Worm (Caenorhabditis elegans): Measurements from ENCODE around the gene cld-1.

DNA sequence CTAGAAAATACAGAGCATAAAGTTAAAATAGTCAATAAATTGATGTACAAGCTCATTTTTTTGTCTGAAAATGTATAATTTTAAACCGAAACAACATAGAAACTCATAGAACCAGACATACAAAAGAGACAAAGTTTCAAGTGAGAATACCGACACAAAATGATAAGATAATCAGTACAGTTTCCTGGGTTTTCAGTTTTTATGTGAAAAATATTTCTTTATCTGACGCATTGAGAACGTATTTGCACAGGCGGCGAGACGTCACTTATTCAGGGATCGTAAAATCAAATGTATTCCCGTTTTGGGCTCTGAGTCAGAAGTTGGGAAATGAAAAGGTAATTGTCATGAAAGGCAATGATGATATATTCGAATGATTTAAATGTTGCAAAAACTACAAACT lies 45.6 kb downstream of the cld-1 start, which contains the start of gene K08D8.6:
- TF ChIP-seq egrh-3 (GFP tag; IDR thresholded peaks at IDR 0.05) = no peak
- TF ChIP-seq mes-4 (tag; optimal IDR thresholded peaks at IDR 0.05) = no peak
- TF ChIP-seq ztf-3 (GFP tag; optimal IDR thresholded peaks at IDR 0.05) = no peak
- TF ChIP-seq nfya-1 (tag; optimal IDR thresholded peaks at IDR 0.05; ENCODE audit: borderline replicate concordance, insufficient read depth) = no peak
